Fruit fly (Drosophila melanogaster) whole organism, embryonic: ENCODE data around the gene RtcB.
A peak's percentile ranks its signal among the peaks of the same experiment; 100 is the strongest.

Source experiments
- Atf-2 ChIP-seq: fragments of 200-800 bp; sonication (Bioruptor generic); optimal IDR thresholded peaks from 2 replicates; lab custom pipeline; 2016; ENCODE audit warnings: missing biosample characterization, missing genetic modification characterization
- Atf3 ChIP-seq: fragments of 200-800 bp; sonication (Bioruptor generic); optimal IDR thresholded peaks from 3 replicates; lab custom pipeline; 2016; ENCODE audit warnings: missing biosample characterization, missing genetic modification characterization
- CG10321 ChIP-seq: fragments of 200-800 bp; sonication (Bioruptor generic); IDR thresholded peaks from 2 replicates; pipeline ENCODE4 v1.3.6; 2022; ENCODE audit warnings: missing biosample characterization, missing genetic modification characterization
- CG10462 ChIP-seq: fragments of 200-800 bp; sonication (Bioruptor generic); optimal IDR thresholded peaks from 2 replicates; lab custom pipeline; 2016; ENCODE audit warnings: missing biosample characterization, missing genetic modification characterization
- CG10565 ChIP-seq: fragments of 200-800 bp; sonication (Bioruptor generic); optimal IDR thresholded peaks from 3 replicates; lab custom pipeline; 2016; ENCODE audit warnings: missing biosample characterization, mild to moderate bottlenecking, missing genetic modification characterization
- CG12104 ChIP-seq: fragments of 200-800 bp; sonication (Bioruptor generic); optimal IDR thresholded peaks from 3 replicates; lab custom pipeline; 2016; ENCODE audit warnings: missing biosample characterization, missing genetic modification characterization
- CG1233 ChIP-seq: fragments of 200-800 bp; sonication (Bioruptor generic); optimal IDR thresholded peaks from 4 replicates; lab custom pipeline; 2018; ENCODE audit warnings: missing biosample characterization, mild to moderate bottlenecking, missing genetic modification characterization
- CG12659 ChIP-seq: fragments of 200-800 bp; sonication (Bioruptor generic); optimal IDR thresholded peaks from 3 replicates; lab custom pipeline; 2017; ENCODE audit warnings: mild to moderate bottlenecking, missing biosample characterization, missing genetic modification reagents, missing genetic modification characterization
- CG13123 ChIP-seq: fragments of 200-800 bp; sonication (Bioruptor generic); optimal IDR thresholded peaks from 2 replicates; lab custom pipeline; 2016; ENCODE audit warnings: missing biosample characterization, missing genetic modification characterization
- CG13775 ChIP-seq: fragments of 200-800 bp; sonication (Bioruptor generic); optimal IDR thresholded peaks from 3 replicates; lab custom pipeline; 2017; ENCODE audit warnings: missing biosample characterization, mild to moderate bottlenecking, missing genetic modification characterization
- CG14441 ChIP-seq: fragments of 200-800 bp; sonication (Bioruptor generic); IDR thresholded peaks from 2 replicates; pipeline ENCODE4 v1.3.6; 2022; ENCODE audit warnings: missing biosample characterization, missing genetic modification characterization
- CG15514 ChIP-seq: fragments of 200-800 bp; sonication (Bioruptor generic); optimal IDR thresholded peaks from 3 replicates; lab custom pipeline; 2017; ENCODE audit warnings: missing biosample characterization, missing genetic modification characterization, mild to moderate bottlenecking, moderate library complexity, missing genetic modification reagents
- CG34224 ChIP-seq: fragments of 200-800 bp; sonication (Bioruptor generic); IDR thresholded peaks from 3 replicates; pipeline ENCODE4 v1.3.6; 2022; ENCODE audit warnings: missing biosample characterization, missing genetic modification characterization; ENCODE audit not compliant: partially characterized antibody
- CG34376 ChIP-seq: fragments of 200-800 bp; sonication (Bioruptor generic); optimal IDR thresholded peaks from 2 replicates; lab custom pipeline; 2018; ENCODE audit warnings: missing biosample characterization, mild to moderate bottlenecking, missing genetic modification characterization
- CG4730 ChIP-seq: fragments of 200-800 bp; sonication (Bioruptor generic); IDR thresholded peaks from 2 replicates; pipeline ENCODE4 v1.3.6; 2022; ENCODE audit warnings: missing biosample characterization, missing genetic modification characterization
- CG5180 ChIP-seq: fragments of 200-800 bp; sonication (Bioruptor generic); optimal IDR thresholded peaks from 3 replicates; lab custom pipeline; 2017; ENCODE audit warnings: missing biosample characterization, missing genetic modification characterization, mild to moderate bottlenecking, moderate library complexity, missing genetic modification reagents
- CG6689 ChIP-seq: fragments of 200-800 bp; sonication (Bioruptor generic); IDR thresholded peaks from 2 replicates; pipeline ENCODE4 v1.3.6; 2022; ENCODE audit warnings: missing biosample characterization, missing genetic modification characterization
- CG7357 ChIP-seq: fragments of 200-800 bp; sonication (Bioruptor generic); IDR thresholded peaks from 3 replicates; pipeline ENCODE4 v1.3.6; 2022; ENCODE audit warnings: missing biosample characterization, missing genetic modification characterization
- CG8089 ChIP-seq: fragments of 200-800 bp; sonication (Bioruptor generic); optimal IDR thresholded peaks from 3 replicates; lab custom pipeline; 2016; ENCODE audit warnings: missing biosample characterization, missing genetic modification characterization
- CG8359 ChIP-seq: fragments of 200-800 bp; sonication (Bioruptor generic); optimal IDR thresholded peaks from 2 replicates; lab custom pipeline; 2017; ENCODE audit warnings: missing biosample characterization, mild to moderate bottlenecking, missing genetic modification characterization, borderline replicate concordance
- CG8478 ChIP-seq: fragments of >200 bp; optimal IDR thresholded peaks from 2 replicates; lab custom pipeline; 2018
- CG8765 ChIP-seq: fragments of 200-800 bp; sonication (Bioruptor generic); IDR thresholded peaks from 2 replicates; pipeline ENCODE4 v1.3.6; 2022; ENCODE audit warnings: missing biosample characterization, missing genetic modification characterization
- CrebB ChIP-seq: fragments of 200-800 bp; sonication (Bioruptor generic); optimal IDR thresholded peaks from 3 replicates; lab custom pipeline; 2018; ENCODE audit warnings: missing biosample characterization, mild to moderate bottlenecking, missing genetic modification characterization
- Dp ChIP-seq: fragments of 200-800 bp; sonication (Bioruptor generic); optimal IDR thresholded peaks from 2 replicates; lab custom pipeline; 2018; ENCODE audit warnings: missing biosample characterization, mild to moderate bottlenecking, missing genetic modification characterization, moderate library complexity
- Dref ChIP-seq: fragments of 200-800 bp; sonication (Bioruptor generic); IDR thresholded peaks from 2 replicates; pipeline ENCODE4 v1.3.6; 2022; ENCODE audit warnings: missing biosample characterization, missing genetic modification characterization
- E2f1 ChIP-seq: fragments of 200-800 bp; sonication (Bioruptor generic); IDR thresholded peaks from 2 replicates; pipeline ENCODE4 v1.3.6; 2022; ENCODE audit warnings: missing biosample characterization, missing genetic modification characterization
- Eip74EF ChIP-seq, 2 experiments: fragments of 200-800 bp in 1 of 2; fragments of >200 bp in 1 of 2; sonication (Bioruptor generic) in 1 of 2; optimal IDR thresholded peaks; 2 replicates each; lab custom pipeline; 2017 to 2019; ENCODE audit warnings: missing biosample characterization in 2 of 2, missing genetic modification characterization in 2 of 2, mild to moderate bottlenecking in 1 of 2, moderate library complexity in 1 of 2
- Ets65A ChIP-seq: fragments of 200-800 bp; sonication (Bioruptor generic); peaks from one replicate; lab custom pipeline; 2016; ENCODE audit warnings: missing biosample characterization, missing genetic modification characterization
- Fer1 ChIP-seq: fragments of 200-800 bp; sonication (Bioruptor generic); optimal IDR thresholded peaks from 2 replicates; lab custom pipeline; 2017; ENCODE audit warnings: missing biosample characterization, mild to moderate bottlenecking, missing genetic modification characterization
- Fer2 ChIP-seq: fragments of 200-800 bp; sonication (Bioruptor generic); optimal IDR thresholded peaks from 2 replicates; lab custom pipeline; 2018; ENCODE audit warnings: missing biosample characterization, mild to moderate bottlenecking, missing genetic modification characterization, moderate library complexity
- Hmr ChIP-seq: fragments of 200-800 bp; sonication (Bioruptor generic); optimal IDR thresholded peaks from 3 replicates; lab custom pipeline; 2017; ENCODE audit warnings: mild to moderate bottlenecking, missing biosample characterization, missing genetic modification reagents, missing genetic modification characterization
- NfI ChIP-seq: fragments of 200-800 bp; sonication (Bioruptor generic); optimal IDR thresholded peaks from 3 replicates; lab custom pipeline; 2018; ENCODE audit warnings: missing biosample characterization, mild to moderate bottlenecking, missing genetic modification characterization, moderate library complexity
- Spps ChIP-seq: fragments of 200-800 bp; sonication (Bioruptor generic); optimal IDR thresholded peaks from 2 replicates; lab custom pipeline; 2018; ENCODE audit warnings: missing biosample characterization, mild to moderate bottlenecking, missing genetic modification characterization
- Sry-δ ChIP-seq: fragments of 200-800 bp; sonication (Bioruptor generic); optimal IDR thresholded peaks from 2 replicates; lab custom pipeline; 2016; ENCODE audit warnings: missing biosample characterization, missing genetic modification characterization
- Trl ChIP-seq, 3 experiments: fragments of >200 bp in 2 of 3; fragments of 200-800 bp in 1 of 3; sonication (Bioruptor generic) in 1 of 3; optimal IDR thresholded peaks; 2 replicates in 1 of 3; 3 replicates in 2 of 3; lab custom pipeline; 2016 to 2017; ENCODE audit warnings: missing biosample characterization in 1 of 3, missing genetic modification characterization in 1 of 3
- ab ChIP-seq: fragments of 200-800 bp; sonication (Bioruptor generic); optimal IDR thresholded peaks from 2 replicates; lab custom pipeline; 2016; ENCODE audit warnings: missing biosample characterization, missing genetic modification characterization
- ac ChIP-seq: fragments of 200-800 bp; sonication (Bioruptor generic); optimal IDR thresholded peaks from 3 replicates; lab custom pipeline; 2017; ENCODE audit warnings: missing biosample characterization, mild to moderate bottlenecking, missing genetic modification characterization
- bbx ChIP-seq: fragments of 200-800 bp; sonication (Bioruptor generic); IDR thresholded peaks from 2 replicates; pipeline ENCODE4 v1.3.6; 2022; ENCODE audit warnings: missing biosample characterization, missing genetic modification characterization; ENCODE audit not compliant: partially characterized antibody
- esg ChIP-seq: fragments of 200-800 bp; sonication (Bioruptor generic); conservative IDR thresholded peaks from 2 replicates; pipeline ENCODE4 v1.3.6; 2022; ENCODE audit warnings: missing biosample characterization, missing genetic modification characterization
- fd64A ChIP-seq: fragments of 200-800 bp; sonication (Bioruptor generic); optimal IDR thresholded peaks from 3 replicates; lab custom pipeline; 2018; ENCODE audit warnings: missing biosample characterization, mild to moderate bottlenecking, missing genetic modification characterization
- hbn ChIP-seq: fragments of 200-800 bp; sonication (Bioruptor generic); IDR thresholded peaks from 2 replicates; pipeline ENCODE4 v1.3.6; 2022; ENCODE audit warnings: missing biosample characterization, missing genetic modification characterization; ENCODE audit not compliant: partially characterized antibody
- hth ChIP-seq: fragments of >200 bp; optimal IDR thresholded peaks from 2 replicates; lab custom pipeline; 2017; ENCODE audit warnings: inconsistent platforms
- nau ChIP-seq: fragments of 200-800 bp; sonication (Bioruptor generic); optimal IDR thresholded peaks from 3 replicates; lab custom pipeline; 2017; ENCODE audit warnings: missing biosample characterization, mild to moderate bottlenecking, missing genetic modification characterization, missing genetic modification reagents
- peb ChIP-seq: fragments of 200-800 bp; sonication (Bioruptor generic); IDR thresholded peaks from 2 replicates; pipeline ENCODE4 v1.3.6; 2022; ENCODE audit warnings: missing biosample characterization, missing genetic modification characterization
- pzg ChIP-seq: fragments of 200-800 bp; sonication (Bioruptor generic); optimal IDR thresholded peaks from 3 replicates; lab custom pipeline; 2018; ENCODE audit warnings: missing biosample characterization, mild to moderate bottlenecking, missing genetic modification characterization, moderate library complexity
- row ChIP-seq: fragments of 200-800 bp; sonication (Bioruptor generic); IDR thresholded peaks from 3 replicates; pipeline ENCODE4 v1.3.6; 2022; ENCODE audit warnings: missing biosample characterization, missing genetic modification characterization
- toy ChIP-seq: fragments of 200-800 bp; sonication (Bioruptor generic); IDR thresholded peaks from 2 replicates; pipeline ENCODE4 v1.3.6; 2022; ENCODE audit warnings: missing biosample characterization, missing genetic modification characterization
- ttk ChIP-seq: fragments of 200-800 bp; sonication (Bioruptor generic); IDR thresholded peaks from 2 replicates; pipeline ENCODE4 v2.1.2; 2022; ENCODE audit warnings: missing biosample characterization, missing genetic modification characterization
- tup ChIP-seq: fragments of 200-800 bp; sonication (Bioruptor generic); optimal IDR thresholded peaks from 2 replicates; lab custom pipeline; 2016; ENCODE audit warnings: missing biosample characterization, mild to moderate bottlenecking, missing genetic modification characterization, moderate library complexity
- vfl ChIP-seq: fragments of 200-800 bp; sonication (Bioruptor generic); optimal IDR thresholded peaks from 2 replicates; lab custom pipeline; 2016; ENCODE audit warnings: missing biosample characterization, missing genetic modification characterization
- z ChIP-seq: fragments of 200-800 bp; sonication (Bioruptor generic); IDR thresholded peaks from 3 replicates; pipeline ENCODE4 v1.3.6; 2022; ENCODE audit warnings: missing biosample characterization, missing genetic modification characterization

Gene RtcB

dm6 chr2L:19434260-19434659 is 3.8 kb downstream of the RtcB start (continued):
- peak; percentile 16 for TF ChIP-seq CG12104 (GFP tag; lab: Kevin White, UChicago)
- TF ChIP-seq Fer1 = peak; percentile 70
- no peak for TF ChIP-seq CG7357 (GFP tag; lab: Robert Waterston, UW)
- TF ChIP-seq CG1233 (GFP tag; lab: Kevin White, UChicago) = peak; percentile 78
- TF ChIP-seq Fer2 (tag; lab: Kevin White, UChicago) = no peak
- TF ChIP-seq bbx (GFP tag; lab: Robert Waterston, UW) = no peak
- TF ChIP-seq row (GFP tag; lab: Robert Waterston, UW) = no peak
- TF ChIP-seq toy (GFP tag; lab: Robert Waterston, UW) = no peak
- TF ChIP-seq CG34224 = no peak
- peak; percentile 44 for TF ChIP-seq Hmr (GFP tag; lab: Kevin White, UChicago)
- TF ChIP-seq Spps (tag; lab: Kevin White, UChicago) = peak; percentile 70
- no peak for TF ChIP-seq CG10462 (GFP tag; lab: Kevin White, UChicago)
- TF ChIP-seq Sry-δ (GFP tag; lab: Kevin White, UChicago) = no peak
- TF ChIP-seq CG13775 = no peak
- no peak for TF ChIP-seq CG6689 (GFP tag; lab: Robert Waterston, UW)
- TF ChIP-seq Eip74EF (GFP tag; optimal IDR thresholded peaks at IDR 0.05; lab: Kevin White, UChicago) = peak in 1 of 2 experiments; percentile 63
- no peak for TF ChIP-seq ab (GFP tag; lab: Kevin White, UChicago)
- TF ChIP-seq CG8765 (GFP tag; lab: Robert Waterston, UW) = no peak
- no peak for TF ChIP-seq Dp (GFP tag; lab: Kevin White, UChicago)
- no peak for TF ChIP-seq nau
- TF ChIP-seq CG34376 = peak; percentile 4
- TF ChIP-seq CG8089 = no peak
- no peak for TF ChIP-seq CG10321 (GFP tag; lab: Robert Waterston, UW)
- no peak for TF ChIP-seq peb
- no peak for TF ChIP-seq Trl (optimal IDR thresholded peaks at IDR 0.05; lab: Kevin White, UChicago)
- TF ChIP-seq Trl (GFP tag; optimal IDR thresholded peaks at IDR 0.05; lab: Kevin White, UChicago) = no peak
- no peak for TF ChIP-seq z
- no peak for TF ChIP-seq vfl (GFP tag; lab: Kevin White, UChicago)
- no peak for TF ChIP-seq hth
- peak; percentile 27 for TF ChIP-seq CG15514 (GFP tag; lab: Kevin White, UChicago)
- no peak for TF ChIP-seq CG4730
- TF ChIP-seq esg (GFP tag; lab: Robert Waterston, UW) = no peak
- peak; percentile 24 for TF ChIP-seq CG5180
- TF ChIP-seq CG13123 (GFP tag; lab: Kevin White, UChicago) = no peak
- no peak for TF ChIP-seq Ets65A (GFP tag; lab: Kevin White, UChicago)
- no peak for TF ChIP-seq ttk (GFP tag; lab: Robert Waterston, UW)
- TF ChIP-seq CG14441 (GFP tag; lab: Robert Waterston, UW) = no peak; the same call in 1 of the 2 replicates
- no peak for TF ChIP-seq pzg
- TF ChIP-seq hbn = no peak
- TF ChIP-seq tup (GFP tag; lab: Kevin White, UChicago) = no peak
- no peak for TF ChIP-seq Atf-2
- TF ChIP-seq Dref (GFP tag; lab: Robert Waterston, UW) = no peak
- peak; percentile 75 for TF ChIP-seq CG8359 (GFP tag; lab: Kevin White, UChicago)
- TF ChIP-seq CG8478 = no peak
- TF ChIP-seq CrebB (tag; lab: Kevin White, UChicago) = peak; percentile 81
- TF ChIP-seq CG10565 (GFP tag; lab: Kevin White, UChicago) = no peak
- TF ChIP-seq CG12659 = peak; percentile 2
- no peak for TF ChIP-seq NfI (GFP tag; lab: Kevin White, UChicago)
- TF ChIP-seq ac (GFP tag; lab: Kevin White, UChicago) = peak; percentile 83
- TF ChIP-seq fd64A = peak; percentile 79
- no peak for TF ChIP-seq Atf3
- no peak for TF ChIP-seq E2f1 (GFP tag; lab: Robert Waterston, UW)
